Fruit fly (Drosophila melanogaster) whole organism, prepupa: ENCODE data around the gene dtn.
A peak's percentile ranks its signal among the peaks of the same experiment; 100 is the strongest.

Experiments
- CG10631 ChIP-seq: fragments of 200-800 bp; sonication (Bioruptor generic); optimal IDR thresholded peaks from 2 replicates; lab custom pipeline; 2016; ENCODE audit warnings: missing biosample characterization, missing genetic modification characterization
- CG11902 ChIP-seq: fragments of 200-800 bp; sonication (Bioruptor generic); optimal IDR thresholded peaks from 3 replicates; lab custom pipeline; 2016; ENCODE audit warnings: missing biosample characterization, missing genetic modification characterization
- CG16779 ChIP-seq: fragments of 200-800 bp; sonication (Bioruptor generic); optimal IDR thresholded peaks from 3 replicates; lab custom pipeline; 2017; ENCODE audit warnings: missing biosample characterization, mild to moderate bottlenecking, missing genetic modification characterization
- CG31627 ChIP-seq: fragments of 200-800 bp; sonication (Bioruptor generic); optimal IDR thresholded peaks from 3 replicates; lab custom pipeline; 2016; ENCODE audit warnings: missing biosample characterization, missing genetic modification characterization
- CG34406 ChIP-seq: fragments of 200-800 bp; sonication (Bioruptor generic); optimal IDR thresholded peaks from 3 replicates; lab custom pipeline; 2016; ENCODE audit warnings: missing biosample characterization, missing genetic modification characterization
- CG6163 ChIP-seq: fragments of 200-800 bp; sonication (Bioruptor generic); IDR thresholded peaks from 3 replicates; pipeline ENCODE4 v1.3.6; 2022; ENCODE audit warnings: missing biosample characterization, missing genetic modification characterization
- CG6276 ChIP-seq: fragments of 200-800 bp; sonication (Bioruptor generic); optimal IDR thresholded peaks from 2 replicates; lab custom pipeline; 2017; ENCODE audit warnings: missing biosample characterization, mild to moderate bottlenecking, missing genetic modification characterization
- CG6792 ChIP-seq: fragments of 200-800 bp; sonication (Bioruptor generic); optimal IDR thresholded peaks from 3 replicates; lab custom pipeline; 2016; ENCODE audit warnings: missing biosample characterization, missing genetic modification characterization
- CG6808 ChIP-seq: fragments of 200-800 bp; sonication (Bioruptor generic); optimal IDR thresholded peaks from 3 replicates; lab custom pipeline; 2017; ENCODE audit warnings: missing biosample characterization, missing genetic modification characterization, mild to moderate bottlenecking, moderate library complexity, missing genetic modification reagents
- CG8119 ChIP-seq: fragments of 200-800 bp; sonication (Bioruptor generic); IDR thresholded peaks from 3 replicates; pipeline ENCODE4 v1.3.6; 2022; ENCODE audit warnings: missing biosample characterization, missing genetic modification characterization
- Eip75B ChIP-seq: fragments of 200-800 bp; sonication (Bioruptor generic); optimal IDR thresholded peaks from 3 replicates; lab custom pipeline; 2016; ENCODE audit warnings: missing biosample characterization, missing genetic modification characterization
- Eip78C ChIP-seq: fragments of 200-800 bp; sonication (Bioruptor generic); peaks from one replicate; lab custom pipeline; 2016; ENCODE audit warnings: missing biosample characterization, missing genetic modification characterization
- Gug ChIP-seq: fragments of 200-800 bp; sonication (Bioruptor generic); IDR thresholded peaks from 2 replicates; pipeline ENCODE4 v1.3.6; 2022; ENCODE audit warnings: missing biosample characterization, missing genetic modification characterization
- Hr38 ChIP-seq: sonication (Bioruptor generic); optimal IDR thresholded peaks from 2 replicates; lab custom pipeline; 2016; ENCODE audit warnings: missing biosample characterization, missing genetic modification characterization
- Hr39 ChIP-seq: fragments of 200-800 bp; sonication (Bioruptor generic); optimal IDR thresholded peaks from 2 replicates; lab custom pipeline; 2016; ENCODE audit warnings: missing biosample characterization, missing genetic modification characterization
- Lpt ChIP-seq: fragments of 200-800 bp; sonication (Bioruptor generic); optimal IDR thresholded peaks from 3 replicates; lab custom pipeline; 2016; ENCODE audit warnings: missing biosample characterization, missing genetic modification characterization
- Smox ChIP-seq: fragments of 200-800 bp; sonication (Bioruptor generic); optimal IDR thresholded peaks from 3 replicates; lab custom pipeline; 2016; ENCODE audit warnings: missing biosample characterization, missing genetic modification characterization
- Sox102F ChIP-seq: fragments of 200-800 bp; sonication (Bioruptor generic); optimal IDR thresholded peaks from 2 replicates; lab custom pipeline; 2016; ENCODE audit warnings: missing biosample characterization, mild to moderate bottlenecking, missing genetic modification characterization
- Sox15 ChIP-seq: fragments of 200-800 bp; sonication (Bioruptor generic); optimal IDR thresholded peaks from 3 replicates; lab custom pipeline; 2016; ENCODE audit warnings: missing biosample characterization, missing genetic modification characterization
- cyc ChIP-seq: fragments of 200-800 bp; sonication (Bioruptor generic); optimal IDR thresholded peaks from 3 replicates; lab custom pipeline; 2016; ENCODE audit warnings: missing biosample characterization, missing genetic modification characterization
- dac ChIP-seq: fragments of 200-800 bp; sonication (Bioruptor generic); optimal IDR thresholded peaks from 2 replicates; lab custom pipeline; 2017; ENCODE audit warnings: missing biosample characterization, mild to moderate bottlenecking, missing genetic modification characterization
- dsx ChIP-seq: fragments of 200-800 bp; optimal IDR thresholded peaks from 3 replicates; lab custom pipeline; 2019; ENCODE audit warnings: missing biosample characterization, mild to moderate bottlenecking, missing genetic modification characterization, moderate library complexity; ENCODE audit not compliant: poor library complexity, severe bottlenecking
- eg ChIP-seq: fragments of 200-800 bp; sonication (Bioruptor generic); IDR thresholded peaks from 3 replicates; pipeline ENCODE4 v1.3.6; 2022; ENCODE audit warnings: missing biosample characterization, missing genetic modification characterization
- esn ChIP-seq: fragments of 200-800 bp; sonication (Bioruptor generic); optimal IDR thresholded peaks from 2 replicates; lab custom pipeline; 2016; ENCODE audit warnings: missing biosample characterization, mild to moderate bottlenecking, missing genetic modification characterization, moderate library complexity
- fd59A ChIP-seq: fragments of 200-800 bp; sonication (Bioruptor generic); optimal IDR thresholded peaks from 2 replicates; lab custom pipeline; 2017; ENCODE audit warnings: missing biosample characterization, mild to moderate bottlenecking, missing genetic modification characterization, missing genetic modification reagents
- fkh ChIP-seq: fragments of 200-800 bp; sonication (Bioruptor generic); optimal IDR thresholded peaks from 3 replicates; lab custom pipeline; 2017; ENCODE audit warnings: missing biosample characterization, mild to moderate bottlenecking, missing genetic modification characterization, moderate library complexity
- net ChIP-seq: fragments of 200-800 bp; sonication (Bioruptor generic); optimal IDR thresholded peaks from 3 replicates; lab custom pipeline; 2016; ENCODE audit warnings: missing biosample characterization, missing genetic modification characterization
- pdm3 ChIP-seq: fragments of 200-800 bp; sonication (Bioruptor generic); optimal IDR thresholded peaks from 3 replicates; lab custom pipeline; 2016; ENCODE audit warnings: missing biosample characterization, missing genetic modification characterization
- salr ChIP-seq, 2 experiments: fragments of 200-800 bp; sonication (Bioruptor generic); optimal IDR thresholded peaks; 3 replicates each; lab custom pipeline; 2016 to 2018; ENCODE audit warnings: missing biosample characterization in 2 of 2, missing genetic modification characterization in 2 of 2, mild to moderate bottlenecking in 1 of 2
- spab ChIP-seq: fragments of 200-800 bp; sonication (Bioruptor generic); optimal IDR thresholded peaks from 2 replicates; lab custom pipeline; 2017; ENCODE audit warnings: missing biosample characterization, mild to moderate bottlenecking, missing genetic modification characterization, missing genetic modification reagents
- topi ChIP-seq: fragments of 200-800 bp; sonication (Bioruptor generic); optimal IDR thresholded peaks from 3 replicates; lab custom pipeline; 2016; ENCODE audit warnings: missing biosample characterization, missing genetic modification characterization

dtn gene

dm6 chrX:6201459-6201858, 24.0 kb upstream of the dtn start:
- TF ChIP-seq cyc (GFP tag; lab: Kevin White, UChicago) (no peak), Hr38 (no peak), CG8119 (GFP tag; lab: Robert Waterston, UW) (no peak), Eip75B (GFP tag; lab: Kevin White, UChicago) (no peak), Gug (GFP tag; lab: Robert Waterston, UW) (no peak), Smox (GFP tag; lab: Kevin White, UChicago) (no peak), dac (no peak), CG31627 (GFP tag; lab: Kevin White, UChicago) (no peak), spab (GFP tag; lab: Kevin White, UChicago) (no peak), Sox102F (GFP tag; lab: Kevin White, UChicago) (no peak), fd59A (GFP tag; lab: Kevin White, UChicago) (no peak), topi (GFP tag; lab: Kevin White, UChicago) (no peak), CG6276 (GFP tag; lab: Kevin White, UChicago) (no peak), CG34406 (GFP tag; lab: Kevin White, UChicago) (no peak), salr (GFP tag; optimal IDR thresholded peaks at IDR 0.05; lab: Kevin White, UChicago) (no peak), CG6163 (GFP tag; lab: Robert Waterston, UW) (no peak), Lpt (GFP tag; lab: Kevin White, UChicago) (no peak)

dm6 chrX:6202509-6202979, 22.9 kb upstream of the dtn start, which contains the start of gene vanin-like:
vanin-like (minus strand) TSS chrX:6202559.
- no peak for TF ChIP-seq CG16779 (tag; lab: Kevin White, UChicago)
- TF ChIP-seq CG6163 (GFP tag; lab: Robert Waterston, UW): no peak

dm6 chrX:6205099-6205498, 20.3 kb upstream of the dtn start:
- TF ChIP-seq Eip78C (GFP tag; lab: Kevin White, UChicago) (peak; percentile 54), CG10631 (no peak)

dm6 chrX:6216650-6217049, 8.8 kb upstream of the dtn start:
- TF ChIP-seq pdm3: no peak
- TF ChIP-seq Sox15 (GFP tag; lab: Kevin White, UChicago): no peak
- no peak for TF ChIP-seq CG6163 (GFP tag; lab: Robert Waterston, UW)
- no peak for TF ChIP-seq CG11902 (GFP tag; lab: Kevin White, UChicago)
- no peak for TF ChIP-seq CG6792 (GFP tag; lab: Kevin White, UChicago)
- TF ChIP-seq eg (GFP tag; lab: Robert Waterston, UW): no peak
- TF ChIP-seq CG16779 (tag; lab: Kevin White, UChicago): no peak
- no peak for TF ChIP-seq Hr38
- TF ChIP-seq CG34406 (GFP tag; lab: Kevin White, UChicago): no peak

- TF ChIP-seq CG6808 (GFP tag; lab: Kevin White, UChicago) (no peak), Gug (GFP tag; lab: Robert Waterston, UW) (no peak), net (no peak), esn (GFP tag; lab: Kevin White, UChicago) (no peak), Hr39 (no peak)
Observed at dm6 chrX:6219227-6219626, 6.2 kb upstream of the dtn start, which contains the start of gene Btnd. Btnd (minus strand) TSS chrX:6219327.

dm6 chrX:6219845-6220345, 5.6 kb upstream of the dtn start, which contains the start of gene Efr:
Efr (plus strand) TSS chrX:6219957.
- TF ChIP-seq fkh (GFP tag; lab: Kevin White, UChicago) (peak; percentile 79), dsx (GFP tag; lab: Kevin White, UChicago) (peak; percentile 11), Smox (GFP tag; lab: Kevin White, UChicago) (no peak)
- TF ChIP-seq, all 60 proteins: peak for 2
